Fruit fly (Drosophila melanogaster) whole organism, embryonic: Measurements from ENCODE around the gene Cul2.
A peak's percentile ranks its signal among the peaks of the same experiment; 100 is the strongest.

Experiments
- Awh ChIP-seq: fragments of 200-800 bp; sonication (Bioruptor generic); IDR thresholded peaks from 2 replicates; pipeline ENCODE4, ENCODE4 v1.3.6; 2022; ENCODE audit warnings: missing biosample characterization, missing genetic modification characterization
- BEAF-32 ChIP-seq: fragments of 200-800 bp; sonication (Bioruptor generic); optimal IDR thresholded peaks from 3 replicates; lab custom pipeline; 2017; ENCODE audit warnings: missing biosample characterization, missing genetic modification characterization, mild to moderate bottlenecking, moderate library complexity, missing genetic modification reagents
- CG10321 ChIP-seq: fragments of 200-800 bp; sonication (Bioruptor generic); IDR thresholded peaks from 2 replicates; pipeline ENCODE4 v1.3.6; 2022; ENCODE audit warnings: missing biosample characterization, missing genetic modification characterization
- CG11696 ChIP-seq: fragments of 200-800 bp; sonication (Bioruptor generic); IDR thresholded peaks from 2 replicates; pipeline ENCODE4 v1.3.6; 2022; ENCODE audit warnings: missing biosample characterization, missing genetic modification characterization
- CG12104 ChIP-seq: fragments of 200-800 bp; sonication (Bioruptor generic); optimal IDR thresholded peaks from 3 replicates; lab custom pipeline; 2016; ENCODE audit warnings: missing biosample characterization, missing genetic modification characterization
- CG12391 ChIP-seq: fragments of 200-800 bp; sonication (Bioruptor generic); optimal IDR thresholded peaks from 3 replicates; lab custom pipeline; 2018; ENCODE audit warnings: missing biosample characterization, mild to moderate bottlenecking, missing genetic modification characterization, moderate library complexity
- CG12659 ChIP-seq: fragments of 200-800 bp; sonication (Bioruptor generic); optimal IDR thresholded peaks from 3 replicates; lab custom pipeline; 2017; ENCODE audit warnings: mild to moderate bottlenecking, missing biosample characterization, missing genetic modification reagents, missing genetic modification characterization
- CG12744 ChIP-seq: fragments of 200-800 bp; sonication (Bioruptor generic); optimal IDR thresholded peaks from 2 replicates; lab custom pipeline; 2016; ENCODE audit warnings: missing biosample characterization, missing genetic modification characterization
- CG15479 ChIP-seq: fragments of 200-800 bp; sonication (Bioruptor generic); optimal IDR thresholded peaks from 3 replicates; lab custom pipeline; 2019; ENCODE audit warnings: missing biosample characterization, mild to moderate bottlenecking, missing genetic modification characterization, moderate library complexity
- CG1602 ChIP-seq: fragments of 200-800 bp; sonication (Bioruptor generic); optimal IDR thresholded peaks from 3 replicates; lab custom pipeline; 2016; ENCODE audit warnings: missing biosample characterization, missing genetic modification characterization
- CG1832 ChIP-seq: fragments of 200-800 bp; sonication (Bioruptor generic); optimal IDR thresholded peaks from 2 replicates; lab custom pipeline; 2017; ENCODE audit warnings: missing biosample characterization, mild to moderate bottlenecking, missing genetic modification characterization, inconsistent platforms
- CG18476 ChIP-seq: fragments of 200-800 bp; sonication (Bioruptor generic); optimal IDR thresholded peaks from 2 replicates; lab custom pipeline; 2016; ENCODE audit warnings: missing biosample characterization, mild to moderate bottlenecking, missing genetic modification characterization
- CG2678 ChIP-seq: fragments of 200-800 bp; sonication (Bioruptor generic); optimal IDR thresholded peaks from 3 replicates; lab custom pipeline; 2019; ENCODE audit warnings: missing biosample characterization, mild to moderate bottlenecking, missing genetic modification characterization, moderate library complexity
- CG4820 ChIP-seq: fragments of 200-800 bp; sonication (Bioruptor generic); optimal IDR thresholded peaks from 3 replicates; lab custom pipeline; 2016; ENCODE audit warnings: missing biosample characterization, missing genetic modification characterization
- CG6254 ChIP-seq: fragments of 200-800 bp; sonication (Bioruptor generic); optimal IDR thresholded peaks from 3 replicates; lab custom pipeline; 2017; ENCODE audit warnings: mild to moderate bottlenecking, missing biosample characterization, missing genetic modification reagents, missing genetic modification characterization
- CG7271 ChIP-seq: fragments of 200-800 bp; sonication (Bioruptor generic); optimal IDR thresholded peaks from 2 replicates; lab custom pipeline; 2018; ENCODE audit warnings: missing biosample characterization, mild to moderate bottlenecking, missing genetic modification characterization, moderate library complexity
- D19A ChIP-seq: fragments of 200-800 bp; optimal IDR thresholded peaks from 3 replicates; lab custom pipeline; 2019; ENCODE audit warnings: missing biosample characterization, mild to moderate bottlenecking, missing genetic modification characterization, moderate library complexity
- Dip2 ChIP-seq: fragments of 200-800 bp; sonication (Bioruptor generic); IDR thresholded peaks from 2 replicates; pipeline ENCODE4 v1.3.6; 2022; ENCODE audit warnings: missing biosample characterization, missing genetic modification characterization
- E2f1 ChIP-seq: fragments of 200-800 bp; sonication (Bioruptor generic); IDR thresholded peaks from 2 replicates; pipeline ENCODE4 v1.3.6; 2022; ENCODE audit warnings: missing biosample characterization, missing genetic modification characterization
- H2.0 ChIP-seq: fragments of 200-800 bp; sonication (Bioruptor generic); IDR thresholded peaks from 2 replicates; pipeline ENCODE4 v1.3.6; 2022; ENCODE audit warnings: missing biosample characterization, missing genetic modification characterization
- HLH3B ChIP-seq: fragments of 200-800 bp; sonication (Bioruptor generic); IDR thresholded peaks from 2 replicates; pipeline ENCODE4 v1.3.6; 2022; ENCODE audit warnings: missing biosample characterization, missing genetic modification characterization
- Hr39 ChIP-seq: fragments of >200 bp; optimal IDR thresholded peaks from 2 replicates; lab custom pipeline; 2017
- NC2β ChIP-seq: fragments of 200-800 bp; sonication (Bioruptor generic); optimal IDR thresholded peaks from 2 replicates; lab custom pipeline; 2016; ENCODE audit warnings: missing biosample characterization, missing genetic modification characterization
- Nf-YA ChIP-seq: fragments of 200-800 bp; sonication (Bioruptor generic); IDR thresholded peaks from 2 replicates; pipeline ENCODE4 v1.3.6; 2022; ENCODE audit warnings: missing biosample characterization, missing genetic modification characterization
- Nf-YB ChIP-seq: fragments of 200-800 bp; sonication (Bioruptor generic); optimal IDR thresholded peaks from 3 replicates; lab custom pipeline; 2019; ENCODE audit warnings: missing biosample characterization, mild to moderate bottlenecking, missing genetic modification characterization, moderate library complexity
- Ravus ChIP-seq: fragments of 200-800 bp; sonication (Bioruptor generic); IDR thresholded peaks from 2 replicates; pipeline ENCODE4 v1.3.6; 2022; ENCODE audit warnings: missing biosample characterization, missing genetic modification characterization
- Sry-δ ChIP-seq: fragments of 200-800 bp; sonication (Bioruptor generic); optimal IDR thresholded peaks from 2 replicates; lab custom pipeline; 2016; ENCODE audit warnings: missing biosample characterization, missing genetic modification characterization
- Ssrp ChIP-seq: fragments of 200-800 bp; sonication (Bioruptor generic); optimal IDR thresholded peaks from 2 replicates; lab custom pipeline; 2018; ENCODE audit warnings: missing biosample characterization, mild to moderate bottlenecking, missing genetic modification characterization, moderate library complexity
- Xrp1 ChIP-seq: fragments of 200-800 bp; sonication (Bioruptor generic); IDR thresholded peaks from 2 replicates; pipeline ENCODE4 v1.3.6; 2022; ENCODE audit warnings: missing biosample characterization, missing genetic modification characterization
- ap ChIP-seq: fragments of 200-800 bp; sonication (Bioruptor generic); IDR thresholded peaks from 2 replicates; pipeline ENCODE4 v1.3.6; 2022; ENCODE audit warnings: missing biosample characterization, missing genetic modification characterization
- ato ChIP-seq: fragments of 200-800 bp; sonication (Bioruptor generic); IDR thresholded peaks from 2 replicates; pipeline ENCODE4 v1.3.6; 2022; ENCODE audit warnings: missing biosample characterization, missing genetic modification characterization; ENCODE audit not compliant: partially characterized antibody
- br ChIP-seq: fragments of >200 bp; optimal IDR thresholded peaks from 2 replicates; lab custom pipeline; 2017
- bsh ChIP-seq, 2 experiments: fragments of 200-800 bp; sonication (Bioruptor generic); optimal IDR thresholded peaks; 2 replicates each; lab custom pipeline; 2017 to 2018; ENCODE audit warnings: mild to moderate bottlenecking in 2 of 2, missing biosample characterization in 2 of 2, missing genetic modification characterization in 2 of 2, moderate library complexity in 1 of 2
- cad ChIP-seq: fragments of >200 bp; optimal IDR thresholded peaks from 2 replicates; lab custom pipeline; 2017; ENCODE audit warnings: missing biosample characterization, missing genetic modification characterization
- chm ChIP-seq: fragments of 200-800 bp; sonication (Bioruptor generic); IDR thresholded peaks from 2 replicates; pipeline ENCODE4 v1.3.6; 2022; ENCODE audit warnings: missing biosample characterization, missing genetic modification characterization
- chn ChIP-seq: fragments of 200-800 bp; sonication (Bioruptor generic); optimal IDR thresholded peaks from 2 replicates; lab custom pipeline; 2016; ENCODE audit warnings: missing biosample characterization, missing genetic modification characterization
- dmrt11E ChIP-seq: fragments of 200-800 bp; sonication (Bioruptor generic); optimal IDR thresholded peaks from 3 replicates; lab custom pipeline; 2018; ENCODE audit warnings: missing biosample characterization, mild to moderate bottlenecking, missing genetic modification characterization, moderate library complexity
- dpn ChIP-seq, 2 experiments: fragments of 200-800 bp; sonication (Bioruptor generic); optimal IDR thresholded peaks; 3 replicates each; lab custom pipeline; 2016; ENCODE audit warnings: missing biosample characterization in 2 of 2, missing genetic modification characterization in 2 of 2
- en ChIP-seq: fragments of 200-800 bp; sonication (Bioruptor generic); optimal IDR thresholded peaks from 2 replicates; lab custom pipeline; 2016; ENCODE audit warnings: missing biosample characterization, missing genetic modification characterization
- fd102C ChIP-seq: fragments of 200-800 bp; sonication (Bioruptor generic); optimal IDR thresholded peaks from 2 replicates; lab custom pipeline; 2018; ENCODE audit warnings: missing biosample characterization, mild to moderate bottlenecking, missing genetic modification characterization, moderate library complexity
- kah ChIP-seq: fragments of 200-800 bp; sonication (Bioruptor generic); optimal IDR thresholded peaks from 2 replicates; lab custom pipeline; 2018; ENCODE audit warnings: missing biosample characterization, mild to moderate bottlenecking, missing genetic modification characterization
- luna ChIP-seq: fragments of 200-800 bp; sonication (Bioruptor generic); optimal IDR thresholded peaks from 2 replicates; lab custom pipeline; 2016; ENCODE audit warnings: missing biosample characterization, missing genetic modification characterization
- maf-S ChIP-seq: fragments of 200-800 bp; sonication (Bioruptor generic); optimal IDR thresholded peaks from 2 replicates; lab custom pipeline; 2016; ENCODE audit warnings: missing biosample characterization, missing genetic modification characterization
- mirr ChIP-seq: fragments of 200-800 bp; sonication (Bioruptor generic); optimal IDR thresholded peaks from 3 replicates; lab custom pipeline; 2018; ENCODE audit warnings: missing biosample characterization, mild to moderate bottlenecking, missing genetic modification characterization
- nerfin-1 ChIP-seq: fragments of 200-800 bp; sonication (Bioruptor generic); optimal IDR thresholded peaks from 3 replicates; lab custom pipeline; 2019; ENCODE audit warnings: missing biosample characterization, mild to moderate bottlenecking, missing genetic modification characterization, moderate library complexity
- run ChIP-seq: fragments of 200-800 bp; sonication (Bioruptor generic); optimal IDR thresholded peaks from 3 replicates; lab custom pipeline; 2018; ENCODE audit warnings: missing biosample characterization, mild to moderate bottlenecking, missing genetic modification characterization
- slou ChIP-seq: fragments of 200-800 bp; sonication (Bioruptor generic); optimal IDR thresholded peaks from 3 replicates; lab custom pipeline; 2016; ENCODE audit warnings: missing biosample characterization, missing genetic modification characterization
- sr ChIP-seq: fragments of 200-800 bp; sonication (Bioruptor generic); IDR thresholded peaks from 3 replicates; pipeline ENCODE4 v1.3.6; 2022; ENCODE audit warnings: missing biosample characterization, missing genetic modification characterization
- ssp ChIP-seq: fragments of 200-800 bp; sonication (Bioruptor generic); IDR thresholded peaks from 2 replicates; pipeline ENCODE4 v1.3.6; 2022; ENCODE audit warnings: missing biosample characterization, missing genetic modification characterization
- tio ChIP-seq: fragments of 200-800 bp; sonication (Bioruptor generic); optimal IDR thresholded peaks from 2 replicates; lab custom pipeline; 2017; ENCODE audit warnings: missing biosample characterization, missing genetic modification characterization, inconsistent platforms
- tup ChIP-seq: fragments of 200-800 bp; sonication (Bioruptor generic); optimal IDR thresholded peaks from 2 replicates; lab custom pipeline; 2016; ENCODE audit warnings: missing biosample characterization, mild to moderate bottlenecking, missing genetic modification characterization, moderate library complexity
- usp ChIP-seq: fragments of >200 bp; optimal IDR thresholded peaks from 2 replicates; lab custom pipeline; 2017; ENCODE audit warnings: missing biosample characterization, missing genetic modification characterization

Cul2 gene

dm6 chr2L:21657426-21657825, 1.1 kb upstream of the Cul2 start (continued):
- TF ChIP-seq CG6254 (no peak), CG12659 (GFP tag; lab: Kevin White, UChicago) (peak; percentile 81), chm (no peak), CG18476 (GFP tag; lab: Kevin White, UChicago) (no peak), run (tag; lab: Kevin White, UChicago) (no peak), CG15479 (GFP tag; lab: Kevin White, UChicago) (no peak), dmrt11E (peak; percentile 31), nerfin-1 (tag; lab: Kevin White, UChicago) (no peak), kah (GFP tag; lab: Kevin White, UChicago) (no peak), Nf-YB (GFP tag; lab: Kevin White, UChicago) (no peak), ato (GFP tag; lab: Robert Waterston, UW) (no peak), Dip2 (GFP tag; lab: Robert Waterston, UW) (no peak), ssp (GFP tag; lab: Robert Waterston, UW) (peak; percentile 77), luna (GFP tag; lab: Kevin White, UChicago) (no peak), E2f1 (GFP tag; lab: Robert Waterston, UW) (no peak; the same call in 1 of the 2 replicates), H2.0 (GFP tag; lab: Robert Waterston, UW) (peak; percentile 75; the same call in 1 of the 2 replicates), Ravus (GFP tag; lab: Robert Waterston, UW) (no peak), usp (no peak), cad (GFP tag; lab: Kevin White, UChicago) (no peak), Nf-YA (GFP tag; lab: Robert Waterston, UW) (no peak), tio (GFP tag; lab: Kevin White, UChicago) (peak; percentile 25), tup (GFP tag; lab: Kevin White, UChicago) (no peak), br (no peak), NC2β (GFP tag; lab: Kevin White, UChicago) (no peak), CG12104 (GFP tag; lab: Kevin White, UChicago) (no peak), CG1602 (GFP tag; lab: Kevin White, UChicago) (peak; percentile 27), BEAF-32 (GFP tag; lab: Kevin White, UChicago) (peak; percentile 37), ap (GFP tag; lab: Robert Waterston, UW) (no peak; the same call in 1 of the 2 replicates), CG1832 (GFP tag; lab: Kevin White, UChicago) (no peak), CG7271 (tag; lab: Kevin White, UChicago) (no peak), CG12744 (GFP tag; lab: Kevin White, UChicago) (peak; percentile 32), en (GFP tag; lab: Kevin White, UChicago) (peak; percentile 29), Xrp1 (GFP tag; lab: Robert Waterston, UW) (peak; percentile 73), mirr (GFP tag; lab: Kevin White, UChicago) (no peak), Sry-δ (GFP tag; lab: Kevin White, UChicago) (peak; percentile 42), CG4820 (GFP tag; lab: Kevin White, UChicago) (peak; percentile 50), CG10321 (GFP tag; lab: Robert Waterston, UW) (no peak), HLH3B (GFP tag; lab: Robert Waterston, UW) (peak; percentile 71; the same call in 1 of the 2 replicates), Ssrp (tag; lab: Kevin White, UChicago) (peak; percentile 36), bsh (GFP tag; optimal IDR thresholded peaks at IDR 0.05; lab: Kevin White, UChicago) (peak in 1 of 2 experiments; percentile 59), CG12391 (tag; lab: Kevin White, UChicago) (peak; percentile 57), Hr39 (lab: Kevin White, UChicago) (no peak), sr (no peak), Awh (peak; percentile 40; the same call in 1 of the 2 replicates), chn (peak; percentile 63), maf-S (GFP tag; lab: Kevin White, UChicago) (peak; percentile 45), slou (GFP tag; lab: Kevin White, UChicago) (no peak), fd102C (GFP tag; lab: Kevin White, UChicago) (no peak), CG11696 (GFP tag; lab: Robert Waterston, UW) (peak; percentile 36; the same call in 1 of the 2 replicates), D19A (tag; lab: Kevin White, UChicago) (peak; percentile 56), CG2678 (tag; lab: Kevin White, UChicago) (no peak), dpn (GFP tag; optimal IDR thresholded peaks at IDR 0.05; lab: Kevin White, UChicago) (peak; percentile 51 to 69)
